Worm (Caenorhabditis elegans) whole organism, mixed stage, embryonic: ENCODE results near the gene evl-20.

Experiments
- bed-3 ChIP-seq: fragments of 200-800 bp; sonication (Bioruptor generic); optimal IDR thresholded peaks from 3 replicates; lab custom pipeline; 2018; ENCODE audit warnings: mild to moderate bottlenecking, missing genetic modification characterization, moderate library complexity, missing compliant biosample characterization
- elt-1 ChIP-seq: sonication (generic microtip); optimal IDR thresholded peaks from 2 replicates; lab custom pipeline; 2017; ENCODE audit warnings: missing genetic modification characterization, mild to moderate bottlenecking, missing compliant biosample characterization, antibody characterized with exemption, moderate library complexity, borderline replicate concordance; ENCODE audit not compliant: insufficient read depth
- lin-13 ChIP-seq: fragments of 150-350 bp; optimal IDR thresholded peaks from 2 replicates; lab custom pipeline; 2014; ENCODE audit warnings: missing biosample characterization, missing genetic modification characterization
- lsy-2 ChIP-seq: fragments of 150-350 bp; optimal IDR thresholded peaks from 2 replicates; lab custom pipeline; 2014; ENCODE audit warnings: missing biosample characterization, missing genetic modification characterization
- nhr-28 ChIP-seq: fragments of 150-350 bp; optimal IDR thresholded peaks from 2 replicates; lab custom pipeline; 2014; ENCODE audit warnings: missing biosample characterization, missing genetic modification characterization
- pha-4 ChIP-seq: fragments of 150-350 bp; optimal IDR thresholded peaks from 2 replicates; lab custom pipeline; 2018; ENCODE audit warnings: missing biosample characterization, missing genetic modification reagents, missing genetic modification characterization
- sem-2 ChIP-seq: fragments of 200-800 bp; sonication (Bioruptor generic); optimal IDR thresholded peaks from 2 replicates; lab custom pipeline; 2018; ENCODE audit warnings: mild to moderate bottlenecking, missing genetic modification characterization, missing compliant biosample characterization
- snpc-4 ChIP-seq: fragments of 150-350 bp; optimal IDR thresholded peaks from 2 replicates; lab custom pipeline; 2014; ENCODE audit warnings: missing biosample characterization, missing genetic modification characterization
- sptf-1 ChIP-seq: sonication (generic microtip); optimal IDR thresholded peaks from 2 replicates; lab custom pipeline; 2017; ENCODE audit warnings: mild to moderate bottlenecking, missing genetic modification characterization, moderate library complexity, missing compliant biosample characterization
- unc-62 ChIP-seq: fragments of 150-350 bp; optimal IDR thresholded peaks from 2 replicates; lab custom pipeline; 2014; ENCODE audit warnings: missing biosample characterization, missing genetic modification reagents, missing genetic modification characterization
- ztf-11 ChIP-seq: fragments of 150-350 bp; optimal IDR thresholded peaks from 2 replicates; lab custom pipeline; 2014; ENCODE audit warnings: missing biosample characterization, missing genetic modification characterization

ce11 chrII:8415462-8416037 lies 28.6 kb upstream of the evl-20 start:
- TF ChIP-seq unc-62 (GFP tag; lab: Kevin White, UChicago) = no peak
- no peak for TF ChIP-seq nhr-28
- no peak for TF ChIP-seq sptf-1 (tag; lab: Kevin White, UChicago)
- no peak for TF ChIP-seq ztf-11
- no peak for TF ChIP-seq elt-1 (tag; lab: Kevin White, UChicago)
- TF ChIP-seq lsy-2 (tag; lab: Kevin White, UChicago) = no peak
- no peak for TF ChIP-seq bed-3 (GFP tag; lab: Kevin White, UChicago)
- no peak for TF ChIP-seq snpc-4 (tag; lab: Kevin White, UChicago)
- no peak for TF ChIP-seq pha-4
- no peak for TF ChIP-seq lin-13 (tag; lab: Kevin White, UChicago)
- TF ChIP-seq sem-2 = peak; percentile 13
